Worm (Caenorhabditis elegans): Measurements from ENCODE around the gene H40L08.8.

The H40L08.8 gene

ce11 chrX:15053223-15053933, 24.1 kb downstream of the H40L08.8 start, which contains the start of gene H03G16.1:
TSS of gene H03G16.1 (plus strand) at chrX:15053883.
- no peak for TF ChIP-seq unc-62 (GFP tag; optimal IDR thresholded peaks at IDR 0.05)

ce11 chrX:15052385-15052784, 25.0 kb downstream of the H40L08.8 start, which contains the start of gene H03G16.6:
TSS of gene H03G16.6 (plus strand) at chrX:15052685.
- no peak for TF ChIP-seq unc-62 (GFP tag; optimal IDR thresholded peaks at IDR 0.05)

DNA sequence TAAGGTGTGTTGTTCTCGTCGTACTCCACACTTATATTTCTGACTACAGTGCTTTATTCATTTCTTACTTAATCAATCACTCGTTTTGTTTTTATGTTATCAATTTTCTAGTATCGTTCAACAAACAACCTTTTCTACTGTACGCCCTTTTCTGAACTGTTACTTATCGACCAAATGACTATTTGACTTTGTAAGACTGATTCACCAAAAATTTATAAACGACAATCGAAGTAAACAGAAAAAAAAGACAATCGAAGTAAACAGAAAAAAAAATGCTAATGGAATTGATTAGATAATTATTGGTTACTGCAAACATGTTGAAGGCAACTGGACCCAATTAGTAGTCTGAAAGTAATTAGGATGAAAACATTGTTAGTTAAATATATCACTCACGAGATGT, 27.4 kb downstream of the H40L08.8 start:
- no peak for TF ChIP-seq unc-62 (GFP tag; optimal IDR thresholded peaks at IDR 0.05)

DNA sequence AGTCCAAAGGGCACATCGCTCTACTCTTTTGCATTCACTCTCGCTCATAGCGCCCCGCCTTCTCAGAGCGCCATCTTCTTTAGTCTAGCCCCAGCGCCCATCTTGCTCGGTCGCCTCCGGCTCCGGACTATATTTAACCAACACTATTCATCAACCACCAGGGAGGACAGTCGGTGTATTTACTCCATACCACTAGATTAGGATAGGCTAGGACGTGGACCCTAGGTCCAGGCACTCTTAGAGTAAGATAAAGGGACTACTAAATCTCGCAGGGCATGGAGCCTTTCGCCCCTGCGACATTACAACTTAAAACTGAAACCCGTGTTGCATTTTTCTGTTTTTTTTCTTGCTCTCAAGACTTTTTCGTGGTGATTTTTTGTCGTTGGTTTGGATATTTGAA, 29.9 kb downstream of the H40L08.8 start:
- TF ChIP-seq unc-62 (GFP tag; optimal IDR thresholded peaks at IDR 0.05): no peak

DNA sequence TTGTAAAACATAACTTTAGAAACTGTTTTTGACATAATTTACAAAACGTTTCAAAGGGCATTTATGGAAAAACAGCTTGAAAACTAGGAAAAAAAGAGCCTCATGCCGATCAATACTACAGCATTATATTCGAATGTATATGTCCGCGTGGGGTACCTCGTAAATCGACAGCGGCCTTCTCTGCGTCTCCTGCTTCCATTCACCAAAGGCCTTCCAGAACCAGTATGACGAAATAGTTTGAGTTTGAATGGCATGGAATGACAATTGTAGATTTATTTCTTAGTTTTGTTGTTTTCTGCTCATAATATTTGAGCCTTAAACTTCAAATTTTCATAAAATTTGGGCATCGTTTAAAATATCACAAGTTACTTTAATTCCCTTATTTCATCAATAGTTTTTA, 32.0 kb downstream of the H40L08.8 start:
- TF ChIP-seq unc-62 (GFP tag; optimal IDR thresholded peaks at IDR 0.05): no peak

DNA sequence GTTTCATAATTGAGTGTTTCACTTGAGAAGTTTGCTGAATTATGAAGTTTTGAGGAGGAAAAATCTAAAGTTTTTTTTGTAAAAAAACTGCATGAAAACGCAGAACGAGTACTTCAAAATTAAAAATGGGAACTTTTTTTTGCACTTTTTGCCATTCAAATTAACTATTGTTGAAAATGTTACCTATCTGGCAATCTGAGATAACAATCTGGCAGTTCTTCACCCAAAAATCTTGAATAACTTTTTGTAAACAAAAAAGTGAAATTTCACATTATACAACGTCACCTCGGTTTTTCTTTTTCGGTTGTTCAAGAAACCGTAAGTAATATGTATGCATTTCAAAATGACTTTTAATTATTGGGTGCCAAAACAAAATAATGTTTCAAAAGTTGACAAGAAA, 34.9 kb downstream of the H40L08.8 start:
- no peak for TF ChIP-seq unc-62 (GFP tag; optimal IDR thresholded peaks at IDR 0.05)

ce11 chrX:15041340-15041739, 36.1 kb downstream of the H40L08.8 start:
- no peak for TF ChIP-seq unc-62 (GFP tag; optimal IDR thresholded peaks at IDR 0.05)

ce11 chrX:15040552-15041080, 36.8 kb downstream of the H40L08.8 start, which contains the start of gene C18B12.4:
TSS of gene C18B12.4 (minus strand) at chrX:15040602.
- no peak for TF ChIP-seq unc-62 (GFP tag; optimal IDR thresholded peaks at IDR 0.05)

DNA sequence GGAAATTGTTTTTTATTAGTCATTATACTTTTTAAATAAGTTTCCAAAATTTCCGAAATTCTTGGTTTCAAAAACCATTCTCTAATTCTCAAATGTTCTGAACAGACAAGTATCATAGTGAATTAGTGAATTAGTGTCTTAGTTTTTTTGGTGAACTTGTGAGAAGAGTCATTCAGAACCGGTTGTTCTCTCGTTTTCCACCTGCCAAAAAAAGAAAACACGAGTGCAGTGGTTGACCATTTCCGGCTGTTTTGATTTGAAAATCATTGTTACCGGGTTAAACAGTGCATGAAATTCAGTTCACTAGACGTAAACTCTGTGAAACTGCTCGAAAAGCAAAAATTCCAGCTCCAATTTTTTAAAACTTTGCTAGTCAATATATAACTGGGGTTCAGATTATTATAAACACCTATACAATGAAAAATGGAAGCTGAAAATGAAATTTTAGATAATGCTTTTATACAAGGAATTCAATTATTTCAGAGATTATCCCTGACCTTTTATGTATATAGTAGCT, 37.7 kb downstream of the H40L08.8 start:
- TF ChIP-seq unc-62 (GFP tag; optimal IDR thresholded peaks at IDR 0.05): no peak

- no peak for TF ChIP-seq unc-62 (GFP tag; optimal IDR thresholded peaks at IDR 0.05)
These were observed 38.3 kb downstream of the H40L08.8 start for ce11 chrX:15039029-15039695.

ce11 chrX:15036287-15036686, 41.1 kb downstream of the H40L08.8 start:
- no peak for TF ChIP-seq unc-62 (GFP tag; optimal IDR thresholded peaks at IDR 0.05)

DNA sequence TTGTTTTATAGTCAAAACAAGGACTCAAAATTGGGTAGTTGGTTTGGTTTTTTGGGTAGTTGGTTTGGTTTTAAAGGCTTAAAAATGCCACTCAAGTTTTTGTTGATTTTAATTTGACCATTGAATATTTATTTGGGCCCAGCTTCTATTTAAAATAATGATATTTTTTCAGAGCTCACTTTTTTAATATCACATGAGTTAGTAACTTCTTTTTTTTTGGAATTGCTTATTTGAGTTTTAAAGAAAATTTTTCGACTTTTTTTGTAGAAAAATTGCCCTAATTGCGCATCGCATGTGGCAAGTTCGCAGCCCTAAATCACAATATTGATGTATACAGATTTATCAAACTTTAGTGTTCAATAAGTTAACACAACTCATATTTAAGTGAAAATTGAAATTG, 41.7 kb downstream of the H40L08.8 start:
- TF ChIP-seq unc-62 (GFP tag; optimal IDR thresholded peaks at IDR 0.05): no peak

ce11 chrX:15034787-15035186, 42.6 kb downstream of the H40L08.8 start, which contains the start of gene dsc-1:
TSS of gene dsc-1 (minus strand) at chrX:15034832.
- TF ChIP-seq unc-62 (GFP tag; optimal IDR thresholded peaks at IDR 0.05): no peak

DNA sequence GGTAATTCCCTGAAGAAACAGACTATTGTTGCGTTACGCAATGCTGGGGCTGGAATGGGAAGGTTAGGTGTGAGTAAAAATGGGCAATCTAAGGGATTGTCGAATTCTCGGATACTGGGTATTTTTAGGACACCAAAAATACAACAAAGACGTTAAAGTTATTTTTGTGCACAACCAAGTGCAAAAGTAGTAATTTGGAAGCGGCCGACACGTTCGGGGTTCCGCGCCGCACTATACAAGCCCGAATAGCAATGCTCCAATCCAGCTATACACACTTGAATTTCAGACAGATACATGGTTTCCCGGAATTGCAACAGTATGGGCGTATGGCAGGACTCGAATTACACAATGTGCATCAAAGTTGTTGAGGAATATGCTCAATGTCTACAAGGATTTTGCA, 49.4 kb downstream of the H40L08.8 start:
- TF ChIP-seq unc-62 (GFP tag; optimal IDR thresholded peaks at IDR 0.05): no peak
